Fruit fly (Drosophila melanogaster) whole organism, adult: ENCODE results near the gene CG3638.

Experiments used
- CG1620 ChIP-seq: fragments of 200-800 bp; sonication (Bioruptor generic); optimal IDR thresholded peaks from 2 replicates; lab custom pipeline; 2016; ENCODE audit warnings: missing biosample characterization, missing genetic modification characterization
- CG7101 ChIP-seq: fragments of 200-800 bp; sonication (Bioruptor generic); optimal IDR thresholded peaks from 2 replicates; lab custom pipeline; 2018; ENCODE audit warnings: missing biosample characterization, mild to moderate bottlenecking, missing genetic modification characterization, moderate library complexity
- cnc ChIP-seq, 2 experiments: fragments of >200 bp; optimal IDR thresholded peaks; 2 replicates each; lab custom pipeline; 2017
- kay ChIP-seq: fragments of 200-800 bp; sonication (Bioruptor generic); peaks from one replicate; lab custom pipeline; 2016; ENCODE audit warnings: missing biosample characterization, missing genetic modification characterization, borderline replicate concordance

- TF ChIP-seq CG1620 (GFP tag; lab: Kevin White, UChicago) (no peak), cnc (optimal IDR thresholded peaks at IDR 0.05; lab: Kevin White, UChicago) (no peak), CG7101 (tag; lab: Kevin White, UChicago) (no peak), kay (GFP tag; lab: Kevin White, UChicago) (no peak)
Observed at dm6 chrX:1252961-1253360, 16.5 kb upstream of the CG3638 start.
